Fruit fly (Drosophila melanogaster) whole organism, embryonic: ENCODE measurements around the gene pyd.
A peak's percentile ranks its signal among the peaks of the same experiment; 100 is the strongest.

Source experiments
- Blimp-1 ChIP-seq: fragments of 200-800 bp; sonication (Bioruptor generic); optimal IDR thresholded peaks from 3 replicates; lab custom pipeline; 2018; ENCODE audit warnings: missing biosample characterization, missing genetic modification characterization, mild to moderate bottlenecking, moderate library complexity, missing genetic modification reagents
- CG10267 ChIP-seq: fragments of 200-800 bp; sonication (Bioruptor generic); optimal IDR thresholded peaks from 2 replicates; lab custom pipeline; 2018; ENCODE audit warnings: missing biosample characterization, mild to moderate bottlenecking, missing genetic modification characterization, moderate library complexity
- CG10431 ChIP-seq: fragments of 200-800 bp; sonication (Bioruptor generic); optimal IDR thresholded peaks from 3 replicates; lab custom pipeline; 2018; ENCODE audit warnings: missing biosample characterization, mild to moderate bottlenecking, missing genetic modification characterization
- CG10543 ChIP-seq: fragments of 200-800 bp; sonication (Bioruptor generic); optimal IDR thresholded peaks from 3 replicates; lab custom pipeline; 2017; ENCODE audit warnings: missing biosample characterization, mild to moderate bottlenecking, missing genetic modification characterization, moderate library complexity
- CG11085 ChIP-seq: fragments of 200-800 bp; sonication (Bioruptor generic); IDR thresholded peaks from 2 replicates; pipeline ENCODE4 v1.3.6; 2022; ENCODE audit warnings: missing biosample characterization, missing genetic modification characterization
- CG11093 ChIP-seq: fragments of 200-800 bp; sonication (Bioruptor generic); IDR thresholded peaks from 3 replicates; pipeline ENCODE4 v1.3.6; 2022; ENCODE audit warnings: missing biosample characterization, missing genetic modification characterization
- CG12104 ChIP-seq: fragments of 200-800 bp; sonication (Bioruptor generic); optimal IDR thresholded peaks from 3 replicates; lab custom pipeline; 2016; ENCODE audit warnings: missing biosample characterization, missing genetic modification characterization
- CG12769 ChIP-seq: fragments of 200-800 bp; sonication (Bioruptor generic); optimal IDR thresholded peaks from 2 replicates; lab custom pipeline; 2019; ENCODE audit warnings: missing biosample characterization, mild to moderate bottlenecking, missing genetic modification characterization, moderate library complexity
- CG1529 ChIP-seq: fragments of 200-800 bp; sonication (Bioruptor generic); optimal IDR thresholded peaks from 3 replicates; lab custom pipeline; 2018; ENCODE audit warnings: missing biosample characterization, missing genetic modification characterization
- CG17359 ChIP-seq: fragments of 200-800 bp; sonication (Bioruptor generic); optimal IDR thresholded peaks from 3 replicates; lab custom pipeline; 2018; ENCODE audit warnings: missing biosample characterization, mild to moderate bottlenecking, missing genetic modification characterization, moderate library complexity
- CG18262 ChIP-seq: fragments of 200-800 bp; optimal IDR thresholded peaks from 3 replicates; lab custom pipeline; 2019; ENCODE audit warnings: missing biosample characterization, mild to moderate bottlenecking, missing genetic modification characterization, moderate library complexity
- CG2678 ChIP-seq: fragments of 200-800 bp; sonication (Bioruptor generic); optimal IDR thresholded peaks from 3 replicates; lab custom pipeline; 2019; ENCODE audit warnings: missing biosample characterization, mild to moderate bottlenecking, missing genetic modification characterization, moderate library complexity
- CG3407 ChIP-seq: fragments of 200-800 bp; sonication (Bioruptor generic); optimal IDR thresholded peaks from 2 replicates; lab custom pipeline; 2018; ENCODE audit warnings: missing biosample characterization, mild to moderate bottlenecking, missing genetic modification characterization
- CG4404 ChIP-seq: fragments of 200-800 bp; sonication (Bioruptor generic); IDR thresholded peaks from 2 replicates; pipeline ENCODE4 v1.3.6; 2022; ENCODE audit warnings: missing biosample characterization, missing genetic modification characterization
- CG4730 ChIP-seq: fragments of 200-800 bp; sonication (Bioruptor generic); IDR thresholded peaks from 2 replicates; pipeline ENCODE4 v1.3.6; 2022; ENCODE audit warnings: missing biosample characterization, missing genetic modification characterization
- CG7357 ChIP-seq: fragments of 200-800 bp; sonication (Bioruptor generic); IDR thresholded peaks from 3 replicates; pipeline ENCODE4 v1.3.6; 2022; ENCODE audit warnings: missing biosample characterization, missing genetic modification characterization
- CG8290 ChIP-seq, 3 experiments: fragments of 200-800 bp; sonication (Bioruptor generic); optimal IDR thresholded peaks; 2 replicates each; lab custom pipeline; 2016 to 2019; ENCODE audit warnings: missing biosample characterization in 3 of 3, missing genetic modification characterization in 3 of 3, mild to moderate bottlenecking in 2 of 3, moderate library complexity in 1 of 3
- CG9215 ChIP-seq: fragments of 200-800 bp; sonication (Bioruptor generic); IDR thresholded peaks from 2 replicates; pipeline ENCODE4 v1.3.6; 2022; ENCODE audit warnings: missing biosample characterization, missing genetic modification characterization
- D19A ChIP-seq: fragments of 200-800 bp; optimal IDR thresholded peaks from 3 replicates; lab custom pipeline; 2019; ENCODE audit warnings: missing biosample characterization, mild to moderate bottlenecking, missing genetic modification characterization, moderate library complexity
- E2f1 ChIP-seq: fragments of 200-800 bp; sonication (Bioruptor generic); IDR thresholded peaks from 2 replicates; pipeline ENCODE4 v1.3.6; 2022; ENCODE audit warnings: missing biosample characterization, missing genetic modification characterization
- Elba2 ChIP-seq: fragments of 200-800 bp; sonication (Bioruptor generic); optimal IDR thresholded peaks from 3 replicates; lab custom pipeline; 2016; ENCODE audit warnings: missing biosample characterization, missing genetic modification characterization
- HmgZ ChIP-seq: fragments of 200-800 bp; sonication (Bioruptor generic); optimal IDR thresholded peaks from 2 replicates; lab custom pipeline; 2018; ENCODE audit warnings: missing biosample characterization, mild to moderate bottlenecking, missing genetic modification characterization
- Hr3 ChIP-seq: fragments of 200-800 bp; sonication (Bioruptor generic); optimal IDR thresholded peaks from 3 replicates; lab custom pipeline; 2016; ENCODE audit warnings: missing biosample characterization, missing genetic modification characterization
- MBD-R2 ChIP-seq: fragments of 200-800 bp; sonication (Bioruptor generic); IDR thresholded peaks from 2 replicates; pipeline ENCODE4 v1.3.6; 2022; ENCODE audit warnings: missing biosample characterization, missing genetic modification characterization
- MTF-1 ChIP-seq: fragments of 200-800 bp; sonication (Bioruptor generic); optimal IDR thresholded peaks from 2 replicates; lab custom pipeline; 2018; ENCODE audit warnings: missing biosample characterization, mild to moderate bottlenecking, missing genetic modification characterization, borderline replicate concordance
- Nf-YC ChIP-seq: fragments of 200-800 bp; optimal IDR thresholded peaks from 3 replicates; lab custom pipeline; 2019; ENCODE audit warnings: missing biosample characterization, mild to moderate bottlenecking, missing genetic modification characterization, moderate library complexity
- Oaz ChIP-seq: fragments of 200-800 bp; sonication (Bioruptor generic); IDR thresholded peaks from 2 replicates; pipeline ENCODE4 v1.3.6; 2022; ENCODE audit warnings: missing biosample characterization, missing genetic modification characterization
- Six4 ChIP-seq: fragments of 200-800 bp; sonication (Bioruptor generic); optimal IDR thresholded peaks from 2 replicates; lab custom pipeline; 2016; ENCODE audit warnings: missing biosample characterization, missing genetic modification characterization
- ac ChIP-seq: fragments of 200-800 bp; sonication (Bioruptor generic); optimal IDR thresholded peaks from 3 replicates; lab custom pipeline; 2017; ENCODE audit warnings: missing biosample characterization, mild to moderate bottlenecking, missing genetic modification characterization
- az2 ChIP-seq: fragments of 200-800 bp; sonication (Bioruptor generic); optimal IDR thresholded peaks from 3 replicates; lab custom pipeline; 2016; ENCODE audit warnings: missing biosample characterization, missing genetic modification characterization
- chn ChIP-seq: fragments of 200-800 bp; sonication (Bioruptor generic); optimal IDR thresholded peaks from 2 replicates; lab custom pipeline; 2016; ENCODE audit warnings: missing biosample characterization, missing genetic modification characterization
- dpn ChIP-seq, 2 experiments: fragments of 200-800 bp; sonication (Bioruptor generic); optimal IDR thresholded peaks; 3 replicates each; lab custom pipeline; 2016; ENCODE audit warnings: missing biosample characterization in 2 of 2, missing genetic modification characterization in 2 of 2
- ewg ChIP-seq: fragments of 200-800 bp; sonication (Bioruptor generic); optimal IDR thresholded peaks from 3 replicates; lab custom pipeline; 2017; ENCODE audit warnings: mild to moderate bottlenecking, missing biosample characterization, missing genetic modification reagents, missing genetic modification characterization
- gem ChIP-seq: fragments of 200-800 bp; sonication (Bioruptor generic); optimal IDR thresholded peaks from 2 replicates; lab custom pipeline; 2019; ENCODE audit warnings: missing biosample characterization, mild to moderate bottlenecking, missing genetic modification characterization, moderate library complexity
- gt ChIP-seq: fragments of 200-800 bp; sonication (Bioruptor generic); IDR thresholded peaks from 2 replicates; pipeline ENCODE4 v1.3.6; 2022; ENCODE audit warnings: missing biosample characterization, missing genetic modification characterization
- insv ChIP-seq, 2 experiments: fragments of 200-800 bp; sonication (Bioruptor generic); optimal IDR thresholded peaks; 3 replicates each; lab custom pipeline; 2016 to 2018; ENCODE audit warnings: missing biosample characterization in 2 of 2, missing genetic modification characterization in 2 of 2
- kah ChIP-seq: fragments of 200-800 bp; sonication (Bioruptor generic); optimal IDR thresholded peaks from 2 replicates; lab custom pipeline; 2018; ENCODE audit warnings: missing biosample characterization, mild to moderate bottlenecking, missing genetic modification characterization
- lola ChIP-seq, 3 experiments: fragments of >200 bp in 2 of 3; fragments of 200-800 bp in 1 of 3; sonication (Bioruptor generic) in 1 of 3; optimal IDR thresholded peaks; 2 replicates each; lab custom pipeline; 2017 to 2019; ENCODE audit warnings: missing biosample characterization in 3 of 3, missing genetic modification characterization in 3 of 3, mild to moderate bottlenecking in 1 of 3, moderate library complexity in 1 of 3
- maf-S ChIP-seq: fragments of 200-800 bp; sonication (Bioruptor generic); optimal IDR thresholded peaks from 2 replicates; lab custom pipeline; 2016; ENCODE audit warnings: missing biosample characterization, missing genetic modification characterization
- nmo ChIP-seq: fragments of 200-800 bp; sonication (Bioruptor generic); optimal IDR thresholded peaks from 2 replicates; lab custom pipeline; 2018; ENCODE audit warnings: missing biosample characterization, mild to moderate bottlenecking, missing genetic modification characterization, moderate library complexity
- pnt ChIP-seq: fragments of 200-800 bp; sonication (Bioruptor generic); optimal IDR thresholded peaks from 3 replicates; lab custom pipeline; 2016; ENCODE audit warnings: missing biosample characterization, missing genetic modification characterization
- pros ChIP-seq: fragments of 200-800 bp; sonication (Bioruptor generic); optimal IDR thresholded peaks from 3 replicates; lab custom pipeline; 2019; ENCODE audit warnings: missing biosample characterization, mild to moderate bottlenecking, missing genetic modification characterization, moderate library complexity
- pum ChIP-seq: fragments of 200-800 bp; sonication (Bioruptor generic); optimal IDR thresholded peaks from 2 replicates; lab custom pipeline; 2016; ENCODE audit warnings: missing biosample characterization, missing genetic modification characterization
- tin ChIP-seq: fragments of 200-800 bp; sonication (Bioruptor generic); optimal IDR thresholded peaks from 3 replicates; lab custom pipeline; 2016; ENCODE audit warnings: missing biosample characterization, missing genetic modification characterization
- toy ChIP-seq: fragments of 200-800 bp; sonication (Bioruptor generic); IDR thresholded peaks from 2 replicates; pipeline ENCODE4 v1.3.6; 2022; ENCODE audit warnings: missing biosample characterization, missing genetic modification characterization
- unc-4 ChIP-seq: fragments of 200-800 bp; sonication (Bioruptor generic); IDR thresholded peaks from 2 replicates; pipeline ENCODE4 v1.3.6; 2022; ENCODE audit warnings: missing biosample characterization, missing genetic modification characterization; ENCODE audit not compliant: partially characterized antibody
- vvl ChIP-seq: fragments of 200-800 bp; sonication (Bioruptor generic); IDR thresholded peaks from 2 replicates; pipeline ENCODE4 v1.3.6; 2022; ENCODE audit warnings: missing biosample characterization, missing genetic modification characterization
- zfh2 ChIP-seq: fragments of 200-800 bp; sonication (Bioruptor generic); optimal IDR thresholded peaks from 2 replicates; lab custom pipeline; 2016; ENCODE audit warnings: missing biosample characterization, missing genetic modification characterization

The pyd gene

dm6 chr3R:8812342-8812966 lies 119.2 kb downstream of the pyd start (continued):
- TF ChIP-seq CG2678 (tag; lab: Kevin White, UChicago) = peak; percentile 14
- peak; percentile 12 for TF ChIP-seq pum (GFP tag; lab: Kevin White, UChicago)
- peak; percentile 42 for TF ChIP-seq Blimp-1
- TF ChIP-seq CG12104 (GFP tag; lab: Kevin White, UChicago) = no peak
- peak; percentile 17 for TF ChIP-seq pnt (GFP tag; lab: Kevin White, UChicago)
- TF ChIP-seq CG10431 (GFP tag; lab: Kevin White, UChicago) = no peak
- TF ChIP-seq CG11093 (GFP tag; lab: Robert Waterston, UW) = peak; percentile 56; the same call in 1 of the 3 replicates
- TF ChIP-seq CG4404 = no peak; the same call in 1 of the 2 replicates
- 0 out of 2 replicates have a peak, but pooled peaks have one; percentile 11 for TF ChIP-seq MBD-R2 (GFP tag; lab: Robert Waterston, UW)
- peak; percentile 41; the same call in 1 of the 2 replicates for TF ChIP-seq toy
- peak; percentile 49; the same call in 1 of the 2 replicates for TF ChIP-seq E2f1
- TF ChIP-seq CG7357 = 0 out of 3 replicates have a peak, but pooled peaks have one; percentile 40
- peak; percentile 29 for TF ChIP-seq chn (GFP tag; lab: Kevin White, UChicago)
- peak; percentile 20 for TF ChIP-seq CG10267 (tag; lab: Kevin White, UChicago)
- TF ChIP-seq zfh2 (GFP tag; lab: Kevin White, UChicago) = peak; percentile 32
- TF ChIP-seq Elba2 (GFP tag; lab: Kevin White, UChicago) = no peak
- peak; percentile 58; the same call in 1 of the 2 replicates for TF ChIP-seq CG9215 (GFP tag; lab: Robert Waterston, UW)
- TF ChIP-seq ewg (GFP tag; lab: Kevin White, UChicago) = peak; percentile 9
- TF ChIP-seq lola (GFP tag; optimal IDR thresholded peaks at IDR 0.05; lab: Kevin White, UChicago) = peak in 1 of 3 experiments; percentile 16
- TF ChIP-seq kah = peak; percentile 20
- TF ChIP-seq CG4730 (GFP tag; lab: Robert Waterston, UW) = 0 out of 2 replicates have a peak, but pooled peaks have one; percentile 28
- TF ChIP-seq CG17359 = peak; percentile 63
- TF ChIP-seq dpn (GFP tag; optimal IDR thresholded peaks at IDR 0.05; lab: Kevin White, UChicago) = peak; percentile 43 to 44
- TF ChIP-seq pros (GFP tag; lab: Kevin White, UChicago) = peak; percentile 82
- no peak for TF ChIP-seq ac (GFP tag; lab: Kevin White, UChicago)
- no peak for TF ChIP-seq CG8290 (GFP tag; optimal IDR thresholded peaks at IDR 0.05; lab: Kevin White, UChicago)
- TF ChIP-seq CG8290 (tag; optimal IDR thresholded peaks at IDR 0.05; lab: Kevin White, UChicago) = peak in 1 of 2 experiments; percentile 23
- TF ChIP-seq CG10543 = peak; percentile 31
- 0 out of 2 replicates have a peak, but pooled peaks have one; percentile 47 for TF ChIP-seq Oaz (GFP tag; lab: Robert Waterston, UW)
- TF ChIP-seq Nf-YC (tag; lab: Kevin White, UChicago) = peak; percentile 10
- TF ChIP-seq gt (GFP tag; lab: Robert Waterston, UW) = no peak
- TF ChIP-seq HmgZ (tag; lab: Kevin White, UChicago) = peak; percentile 22
- TF ChIP-seq nmo (GFP tag; lab: Kevin White, UChicago) = peak; percentile 53
- TF ChIP-seq CG1529 = peak; percentile 22
- no peak for TF ChIP-seq MTF-1 (GFP tag; lab: Kevin White, UChicago)
- TF ChIP-seq gem (tag; lab: Kevin White, UChicago) = peak; percentile 66
- TF ChIP-seq vvl = peak; percentile 83
- TF ChIP-seq az2 = peak; percentile 19
- no peak for TF ChIP-seq CG3407
- peak; percentile 7 for TF ChIP-seq maf-S (GFP tag; lab: Kevin White, UChicago)
- TF ChIP-seq tin = peak; percentile 19
- TF ChIP-seq D19A (tag; lab: Kevin White, UChicago) = peak; percentile 31
- peak; percentile 26 for TF ChIP-seq CG18262 (tag; lab: Kevin White, UChicago)
- TF ChIP-seq insv (GFP tag; optimal IDR thresholded peaks at IDR 0.05; lab: Kevin White, UChicago) = no peak
- peak; percentile 46 for TF ChIP-seq CG12769 (tag; lab: Kevin White, UChicago)
- peak; percentile 16 for TF ChIP-seq Hr3
- TF ChIP-seq Six4 = peak; percentile 14
- no peak for TF ChIP-seq unc-4 (GFP tag; lab: Robert Waterston, UW)
- peak; percentile 35; the same call in 1 of the 2 replicates for TF ChIP-seq CG11085
